Fruit fly (Drosophila melanogaster): ENCODE data around the gene Dis3.

- TF ChIP-seq fru (GFP tag; optimal IDR thresholded peaks at IDR 0.05): no peak
- TF ChIP-seq N (GFP tag; optimal IDR thresholded peaks at IDR 0.05): no peak
- no peak for TF ChIP-seq Abd-B (GFP tag; optimal IDR thresholded peaks at IDR 0.05)
- no peak for TF ChIP-seq sage (GFP tag; optimal IDR thresholded peaks at IDR 0.05)
- TF ChIP-seq Vsx2 (GFP tag; optimal IDR thresholded peaks at IDR 0.05; ENCODE audit: partially characterized antibody): peak; percentile 96
- no peak for TF ChIP-seq Hr78 (GFP tag; optimal IDR thresholded peaks at IDR 0.05)
- TF ChIP-seq br (GFP tag; optimal IDR thresholded peaks at IDR 0.05): no peak
- no peak for TF ChIP-seq Mio (GFP tag; optimal IDR thresholded peaks at IDR 0.05)
- no peak for TF ChIP-seq Rel (GFP tag; optimal IDR thresholded peaks at IDR 0.05)
- no peak for TF ChIP-seq Rel (tag; optimal IDR thresholded peaks at IDR 0.05)
- no peak for TF ChIP-seq psq (GFP tag; optimal IDR thresholded peaks at IDR 0.05)
- TF ChIP-seq rgr (GFP tag; optimal IDR thresholded peaks at IDR 0.05): no peak
- no peak for TF ChIP-seq Sp1 (GFP tag; optimal IDR thresholded peaks at IDR 0.05)
Observed at dm6 chr3R:24320342-24320711, 12.9 kb upstream of the Dis3 start.

Measured in whole organism, wandering third instar larva.